Comparison of ENCODE assay signal across 2 worm cellular contexts in the genomic region with DNA sequence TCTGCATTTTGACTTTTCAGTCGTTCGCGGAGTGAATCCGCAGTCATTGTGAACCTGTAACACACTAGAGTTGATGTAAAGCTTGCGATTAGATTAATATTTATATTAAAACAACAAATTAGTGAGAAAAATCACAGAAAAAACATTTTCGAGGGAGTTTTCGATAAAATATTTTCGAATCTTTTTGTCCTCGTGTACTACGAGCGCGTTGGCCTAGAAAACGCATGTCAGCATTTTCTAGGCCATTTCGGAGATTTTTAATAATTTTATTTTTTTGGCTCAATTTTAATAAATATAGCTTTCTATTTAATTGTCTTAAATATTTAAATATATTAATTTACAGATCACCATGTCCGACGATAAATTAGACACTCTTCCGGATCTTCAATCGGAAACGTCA.
TF ChIP-seq lines count a peak whose summit lies in the region.

A gene (plus strand): TSS at position 344 of the 400 bp plus-strand sequence.

TF ChIP-seq in whole organism, L1 larva, 84 proteins besides CTCF, POLR2A, EP300 and RAD21 (continued from another document and continues in another):
- TF ChIP-seq C04F5.9 (tag; optimal IDR thresholded peaks at IDR 0.05; lab: Kevin White, UChicago), result peak; percentile 79
- peak; percentile 67 for TF ChIP-seq pax-3 (tag; optimal IDR thresholded peaks at IDR 0.05; lab: Kevin White, UChicago)
- TF ChIP-seq nhr-19 (GFP tag; conservative IDR thresholded peaks at IDR 0.05; lab: Robert Waterston, UW), result peak; percentile 70
- TF ChIP-seq aha-1 (tag; optimal IDR thresholded peaks at IDR 0.05; lab: Kevin White, UChicago), result no peak
- TF ChIP-seq nhr-84 (tag; optimal IDR thresholded peaks at IDR 0.05; lab: Kevin White, UChicago), result no peak
- no peak for TF ChIP-seq lin-13 (GFP tag; optimal IDR thresholded peaks at IDR 0.05; lab: Kevin White, UChicago)
- no peak for TF ChIP-seq ama-1 (optimal IDR thresholded peaks at IDR 0.05; lab: Kevin White, UChicago)
- no peak for TF ChIP-seq nhr-77 (tag; optimal IDR thresholded peaks at IDR 0.05; lab: Kevin White, UChicago)
- TF ChIP-seq C34B4.2 (tag; optimal IDR thresholded peaks at IDR 0.05; lab: Kevin White, UChicago), result no peak
- TF ChIP-seq ceh-90 (tag; optimal IDR thresholded peaks at IDR 0.05; lab: Kevin White, UChicago), result peak; percentile 91
- no peak for TF ChIP-seq unc-130 (tag; optimal IDR thresholded peaks at IDR 0.05; lab: Kevin White, UChicago)
- no peak for TF ChIP-seq F16B12.6 (tag; optimal IDR thresholded peaks at IDR 0.05; lab: Kevin White, UChicago)
- TF ChIP-seq unc-62 (GFP tag; optimal IDR thresholded peaks at IDR 0.05; lab: Kevin White, UChicago), result no peak
- no peak for TF ChIP-seq ztf-4 (tag; optimal IDR thresholded peaks at IDR 0.05; lab: Kevin White, UChicago)
- TF ChIP-seq dsc-1 (tag; optimal IDR thresholded peaks at IDR 0.05; lab: Kevin White, UChicago), result peak; percentile 78
- peak; percentile 39 for TF ChIP-seq lin-15B (tag; optimal IDR thresholded peaks at IDR 0.05; lab: Kevin White, UChicago)
- no peak for TF ChIP-seq ces-1 (GFP tag; optimal IDR thresholded peaks at IDR 0.05; lab: Kevin White, UChicago)
- TF ChIP-seq pag-3 (tag; optimal IDR thresholded peaks at IDR 0.05; lab: Kevin White, UChicago; ENCODE audit: borderline replicate concordance, insufficient read depth), result no peak
- no peak for TF ChIP-seq ceh-8 (GFP tag; optimal IDR thresholded peaks at IDR 0.05; lab: Kevin White, UChicago)
- TF ChIP-seq unc-86 (tag; optimal IDR thresholded peaks at IDR 0.05; lab: Kevin White, UChicago), result peak; percentile 48
- TF ChIP-seq hpl-2 (GFP tag; optimal IDR thresholded peaks at IDR 0.05; lab: Kevin White, UChicago), result no peak
- TF ChIP-seq nhr-237 (tag; optimal IDR thresholded peaks at IDR 0.05; lab: Kevin White, UChicago), result no peak
- TF ChIP-seq nhr-20 (tag; optimal IDR thresholded peaks at IDR 0.05; lab: Kevin White, UChicago), result peak; percentile 74
- peak; percentile 36 for TF ChIP-seq skn-1 (tag; optimal IDR thresholded peaks at IDR 0.05; lab: Kevin White, UChicago)
- peak; percentile 94 for TF ChIP-seq nhr-85 (tag; lab: Kevin White, UChicago)
- no peak for TF ChIP-seq ets-5 (GFP tag; IDR thresholded peaks at IDR 0.05; lab: Robert Waterston, UW)
- TF ChIP-seq egl-27 (tag; optimal IDR thresholded peaks at IDR 0.05; lab: Kevin White, UChicago), result no peak
- no peak for TF ChIP-seq tlp-1 (tag; optimal IDR thresholded peaks at IDR 0.05; lab: Kevin White, UChicago)
- no peak for TF ChIP-seq fos-1 (tag; optimal IDR thresholded peaks at IDR 0.05; lab: Kevin White, UChicago)
- peak; percentile 2 for TF ChIP-seq C16A3.4 (tag; optimal IDR thresholded peaks at IDR 0.05; lab: Kevin White, UChicago)
- no peak for TF ChIP-seq efl-3 (GFP tag; optimal IDR thresholded peaks at IDR 0.05; lab: Kevin White, UChicago)
- no peak for TF ChIP-seq fkh-10 (GFP tag; optimal IDR thresholded peaks at IDR 0.05; lab: Kevin White, UChicago)
- peak in 1 of 2 experiments; percentile 87 for TF ChIP-seq ztf-11 (tag; optimal IDR thresholded peaks at IDR 0.05; lab: Kevin White, UChicago)
- TF ChIP-seq xbp-1 (tag; optimal IDR thresholded peaks at IDR 0.05; lab: Kevin White, UChicago), result peak; percentile 74
- TF ChIP-seq nhr-28 (tag; optimal IDR thresholded peaks at IDR 0.05; lab: Kevin White, UChicago), result no peak
- TF ChIP-seq nhr-11 (tag; optimal IDR thresholded peaks at IDR 0.05; lab: Kevin White, UChicago), result no peak
- TF ChIP-seq efl-1 (optimal IDR thresholded peaks at IDR 0.05; lab: Kevin White, UChicago), result peak; percentile 49 to 63
- TF ChIP-seq efl-1 (GFP tag; optimal IDR thresholded peaks at IDR 0.05 in 1 of 2; lab: Kevin White, UChicago), result peak; percentile 70 to 95
- no peak for TF ChIP-seq jun-1 (tag; optimal IDR thresholded peaks at IDR 0.05; lab: Kevin White, UChicago)
- peak; percentile 73 for TF ChIP-seq swsn-7 (tag; optimal IDR thresholded peaks at IDR 0.05; lab: Kevin White, UChicago)
- TF ChIP-seq nhr-47 (tag; optimal IDR thresholded peaks at IDR 0.05; lab: Kevin White, UChicago), result peak; percentile 83
- peak; percentile 88 for TF ChIP-seq sox-4 (tag; optimal IDR thresholded peaks at IDR 0.05; lab: Kevin White, UChicago)
- TF ChIP-seq nhr-90 (tag; optimal IDR thresholded peaks at IDR 0.05; lab: Kevin White, UChicago; ENCODE audit: poor library complexity), result peak; percentile 88
- peak; percentile 90 for TF ChIP-seq irx-1 (tag; optimal IDR thresholded peaks at IDR 0.05; lab: Kevin White, UChicago)
- TF ChIP-seq egl-13 (tag; optimal IDR thresholded peaks at IDR 0.05; lab: Kevin White, UChicago), result peak; percentile 78
- TF ChIP-seq rnt-1 (tag; optimal IDR thresholded peaks at IDR 0.05; lab: Kevin White, UChicago), result peak; percentile 95
- no peak for TF ChIP-seq zip-4 (GFP tag; optimal IDR thresholded peaks at IDR 0.05; lab: Kevin White, UChicago)
- TF ChIP-seq lin-35 (GFP tag; optimal IDR thresholded peaks at IDR 0.05; lab: Kevin White, UChicago), result peak; percentile 55 to 61
- TF ChIP-seq pqm-1 (tag; optimal IDR thresholded peaks at IDR 0.05; lab: Kevin White, UChicago), result no peak
- TF ChIP-seq fkh-4 (tag; optimal IDR thresholded peaks at IDR 0.05; lab: Kevin White, UChicago; ENCODE audit: borderline replicate concordance), result peak; percentile 90
- TF ChIP-seq tbx-2 (tag; optimal IDR thresholded peaks at IDR 0.05; lab: Kevin White, UChicago), result peak; percentile 81
- TF ChIP-seq hlh-4 (tag; optimal IDR thresholded peaks at IDR 0.05; lab: Kevin White, UChicago), result peak; percentile 34
- TF ChIP-seq ceh-63 (GFP tag; optimal IDR thresholded peaks at IDR 0.05; lab: Kevin White, UChicago), result no peak
- TF ChIP-seq grh-1 (GFP tag; IDR thresholded peaks at IDR 0.05; lab: Robert Waterston, UW), result no peak
- peak; percentile 16 to 70 (median 64) for TF ChIP-seq dpl-1 (GFP tag; optimal IDR thresholded peaks at IDR 0.05; lab: Kevin White, UChicago)
- TF ChIP-seq mep-1 (tag; optimal IDR thresholded peaks at IDR 0.05; lab: Kevin White, UChicago), result peak; percentile 74
- TF ChIP-seq blmp-1 (tag; optimal IDR thresholded peaks at IDR 0.05; lab: Kevin White, UChicago), result peak; percentile 51
- no peak for TF ChIP-seq sptf-1 (tag; optimal IDR thresholded peaks at IDR 0.05; lab: Kevin White, UChicago)
- TF ChIP-seq nhr-12 (tag; optimal IDR thresholded peaks at IDR 0.05; lab: Kevin White, UChicago), result no peak
- TF ChIP-seq mef-2 (tag; optimal IDR thresholded peaks at IDR 0.05; lab: Kevin White, UChicago), result no peak
- TF ChIP-seq vab-15 (tag; optimal IDR thresholded peaks at IDR 0.05; lab: Kevin White, UChicago), result no peak
- TF ChIP-seq snpc-4 (tag; optimal IDR thresholded peaks at IDR 0.05; lab: Kevin White, UChicago), result no peak
- peak; percentile 29 for TF ChIP-seq elt-2 (tag; optimal IDR thresholded peaks at IDR 0.05; lab: Kevin White, UChicago)
- TF ChIP-seq ceh-82 (tag; optimal IDR thresholded peaks at IDR 0.05; lab: Kevin White, UChicago), result peak; percentile 31 to 66 (median 52)
- TF ChIP-seq fkh-8 (tag; optimal IDR thresholded peaks at IDR 0.05; lab: Kevin White, UChicago), result peak; percentile 58

TF ChIP-seq in whole organism, L3 larva, 47 proteins besides CTCF, POLR2A, EP300 and RAD21 (continued from another document):
- TF ChIP-seq ceh-82 (tag; optimal IDR thresholded peaks at IDR 0.05; lab: Kevin White, UChicago) (no peak), lsy-12 (tag; optimal IDR thresholded peaks at IDR 0.05; lab: Kevin White, UChicago) (peak; percentile 21), nhr-11 (tag; optimal IDR thresholded peaks at IDR 0.05; lab: Kevin White, UChicago) (no peak), nhr-23 (tag; optimal IDR thresholded peaks at IDR 0.05; lab: Kevin White, UChicago) (peak; percentile 66), nhr-25 (tag; optimal IDR thresholded peaks at IDR 0.05; lab: Kevin White, UChicago) (no peak), egl-27 (tag; optimal IDR thresholded peaks at IDR 0.05; lab: Kevin White, UChicago) (no peak), elt-3 (tag; optimal IDR thresholded peaks at IDR 0.05; lab: Kevin White, UChicago) (no peak), ceh-9 (tag; optimal IDR thresholded peaks at IDR 0.05; lab: Kevin White, UChicago) (no peak)
